Worm (Caenorhabditis elegans): Measurements from ENCODE around the gene srx-118.

- TF ChIP-seq mbf-1 (tag; optimal IDR thresholded peaks at IDR 0.05): no peak
- TF ChIP-seq unc-62 (GFP tag; optimal IDR thresholded peaks at IDR 0.05): no peak
- TF ChIP-seq ama-1 (optimal IDR thresholded peaks at IDR 0.05): no peak
- no peak for TF ChIP-seq nhr-237 (tag; optimal IDR thresholded peaks at IDR 0.05)
- no peak for TF ChIP-seq elt-3 (tag; optimal IDR thresholded peaks at IDR 0.05)
Observed at ce11 chrII:12511866-12512265, 13.8 kb upstream of the srx-118 start, which contains the start of gene srh-73.

All from whole organism, L2 larva.